Fruit fly (Drosophila melanogaster) whole organism, prepupa: Measurements from ENCODE around the gene Drsl6.

Experiments used
- CG10669 ChIP-seq: fragments of 200-800 bp; sonication (Bioruptor generic); optimal IDR thresholded peaks from 3 replicates; lab custom pipeline; 2018; ENCODE audit warnings: missing biosample characterization, mild to moderate bottlenecking, missing genetic modification characterization, moderate library complexity
- Eip78C ChIP-seq: fragments of 200-800 bp; sonication (Bioruptor generic); peaks from one replicate; lab custom pipeline; 2016; ENCODE audit warnings: missing biosample characterization, missing genetic modification characterization
- Gug ChIP-seq: fragments of 200-800 bp; sonication (Bioruptor generic); IDR thresholded peaks from 2 replicates; pipeline ENCODE4 v1.3.6; 2022; ENCODE audit warnings: missing biosample characterization, missing genetic modification characterization
- Hr38 ChIP-seq: sonication (Bioruptor generic); optimal IDR thresholded peaks from 2 replicates; lab custom pipeline; 2016; ENCODE audit warnings: missing biosample characterization, missing genetic modification characterization
- Lpt ChIP-seq: fragments of 200-800 bp; sonication (Bioruptor generic); optimal IDR thresholded peaks from 3 replicates; lab custom pipeline; 2016; ENCODE audit warnings: missing biosample characterization, missing genetic modification characterization
- Smox ChIP-seq: fragments of 200-800 bp; sonication (Bioruptor generic); optimal IDR thresholded peaks from 3 replicates; lab custom pipeline; 2016; ENCODE audit warnings: missing biosample characterization, missing genetic modification characterization
- fd59A ChIP-seq: fragments of 200-800 bp; sonication (Bioruptor generic); optimal IDR thresholded peaks from 2 replicates; lab custom pipeline; 2017; ENCODE audit warnings: missing biosample characterization, mild to moderate bottlenecking, missing genetic modification characterization, missing genetic modification reagents
- lz ChIP-seq: fragments of 200-800 bp; sonication (Bioruptor generic); optimal IDR thresholded peaks from 3 replicates; lab custom pipeline; 2016; ENCODE audit warnings: missing biosample characterization, missing genetic modification characterization

dm6 chr3L:3319992-3320732, 16.1 kb downstream of the Drsl6 start:
- TF ChIP-seq Gug: no peak
- no peak for TF ChIP-seq lz (GFP tag; lab: Kevin White, UChicago)
- no peak for TF ChIP-seq Smox (GFP tag; lab: Kevin White, UChicago)
- no peak for TF ChIP-seq Lpt (GFP tag; lab: Kevin White, UChicago)
- no peak for TF ChIP-seq fd59A (GFP tag; lab: Kevin White, UChicago)
- TF ChIP-seq Eip78C (GFP tag; lab: Kevin White, UChicago): peak; percentile 75
- peak; percentile 21 for TF ChIP-seq CG10669 (GFP tag; lab: Kevin White, UChicago)
- TF ChIP-seq Hr38 (GFP tag; lab: Kevin White, UChicago): no peak
